Fruit fly (Drosophila melanogaster) whole organism, embryonic: ENCODE data around the gene RhoBTB.

ENCODE experiments used
- Blimp-1 ChIP-seq: fragments of 200-800 bp; sonication (Bioruptor generic); optimal IDR thresholded peaks from 3 replicates; lab custom pipeline; 2018; ENCODE audit warnings: missing biosample characterization, missing genetic modification characterization, mild to moderate bottlenecking, moderate library complexity, missing genetic modification reagents
- CG13624 ChIP-seq: fragments of 200-800 bp; sonication (Bioruptor generic); optimal IDR thresholded peaks from 2 replicates; lab custom pipeline; 2016; ENCODE audit warnings: missing biosample characterization, missing genetic modification characterization
- CG14965 ChIP-seq: fragments of 200-800 bp; sonication (Bioruptor generic); optimal IDR thresholded peaks from 2 replicates; lab custom pipeline; 2016; ENCODE audit warnings: missing biosample characterization, missing genetic modification characterization, borderline replicate concordance
- CG17328 ChIP-seq: fragments of 200-800 bp; sonication (Bioruptor generic); IDR thresholded peaks from 2 replicates; pipeline ENCODE4 v1.3.6; 2022; ENCODE audit warnings: missing biosample characterization, missing genetic modification characterization
- CG17802 ChIP-seq: fragments of 200-800 bp; sonication (Bioruptor generic); optimal IDR thresholded peaks from 2 replicates; lab custom pipeline; 2018; ENCODE audit warnings: missing biosample characterization, mild to moderate bottlenecking, missing genetic modification characterization, moderate library complexity
- CG2199 ChIP-seq: fragments of 200-800 bp; sonication (Bioruptor generic); IDR thresholded peaks from 3 replicates; pipeline ENCODE4 v1.3.6; 2022; ENCODE audit warnings: missing biosample characterization, missing genetic modification characterization
- CG30020 ChIP-seq: fragments of 200-800 bp; optimal IDR thresholded peaks from 2 replicates; lab custom pipeline; 2019; ENCODE audit warnings: missing biosample characterization, mild to moderate bottlenecking, missing genetic modification characterization, moderate library complexity
- CG32772 ChIP-seq: fragments of 200-800 bp; sonication (Bioruptor generic); IDR thresholded peaks from 2 replicates; pipeline ENCODE4 v1.3.6; 2022; ENCODE audit warnings: missing biosample characterization, missing genetic modification characterization
- CG34224 ChIP-seq: fragments of 200-800 bp; sonication (Bioruptor generic); IDR thresholded peaks from 3 replicates; pipeline ENCODE4 v1.3.6; 2022; ENCODE audit warnings: missing biosample characterization, missing genetic modification characterization; ENCODE audit not compliant: partially characterized antibody
- CG7786 ChIP-seq: fragments of 200-800 bp; sonication (Bioruptor generic); optimal IDR thresholded peaks from 2 replicates; lab custom pipeline; 2016; ENCODE audit warnings: missing biosample characterization, missing genetic modification characterization
- CG7839 ChIP-seq: fragments of 200-800 bp; sonication (Bioruptor generic); optimal IDR thresholded peaks from 3 replicates; lab custom pipeline; 2018; ENCODE audit warnings: missing biosample characterization, mild to moderate bottlenecking, missing genetic modification characterization, moderate library complexity
- D ChIP-seq, 2 experiments: fragments of 200-800 bp in 1 of 2; fragments of >200 bp in 1 of 2; sonication (Bioruptor generic) in 1 of 2; optimal IDR thresholded peaks; 2 replicates in 1 of 2; 3 replicates in 1 of 2; lab custom pipeline; 2017; ENCODE audit warnings: mild to moderate bottlenecking in 1 of 2, missing biosample characterization in 1 of 2, missing genetic modification characterization in 1 of 2, missing genetic modification reagents in 1 of 2
- Deaf1 ChIP-seq: fragments of 200-800 bp; optimal IDR thresholded peaks from 3 replicates; lab custom pipeline; 2019; ENCODE audit warnings: missing biosample characterization, mild to moderate bottlenecking, missing genetic modification characterization, moderate library complexity
- Doc3 ChIP-seq: fragments of 200-800 bp; sonication (Bioruptor generic); IDR thresholded peaks from 3 replicates; pipeline ENCODE4 v1.3.6; 2022; ENCODE audit warnings: missing biosample characterization, missing genetic modification characterization; ENCODE audit not compliant: partially characterized antibody
- Dp ChIP-seq: fragments of 200-800 bp; sonication (Bioruptor generic); optimal IDR thresholded peaks from 2 replicates; lab custom pipeline; 2018; ENCODE audit warnings: missing biosample characterization, mild to moderate bottlenecking, missing genetic modification characterization, moderate library complexity
- Elba2 ChIP-seq: fragments of 200-800 bp; sonication (Bioruptor generic); optimal IDR thresholded peaks from 3 replicates; lab custom pipeline; 2016; ENCODE audit warnings: missing biosample characterization, missing genetic modification characterization
- HLHmδ ChIP-seq: fragments of 200-800 bp; sonication (Bioruptor generic); optimal IDR thresholded peaks from 2 replicates; lab custom pipeline; 2018; ENCODE audit warnings: missing biosample characterization, mild to moderate bottlenecking, missing genetic modification characterization, moderate library complexity
- HmgD ChIP-seq: fragments of 200-800 bp; sonication (Bioruptor generic); optimal IDR thresholded peaks from 3 replicates; lab custom pipeline; 2016; ENCODE audit warnings: missing biosample characterization, missing genetic modification characterization
- Med ChIP-seq: fragments of 200-800 bp; sonication (Bioruptor generic); peaks from one replicate; lab custom pipeline; 2016; ENCODE audit warnings: missing biosample characterization, missing genetic modification characterization, mild to moderate bottlenecking, inconsistent platforms, moderate library complexity
- Meics ChIP-seq: fragments of 200-800 bp; sonication (Bioruptor generic); optimal IDR thresholded peaks from 2 replicates; lab custom pipeline; 2017; ENCODE audit warnings: missing biosample characterization, mild to moderate bottlenecking, missing genetic modification characterization
- Sry-β ChIP-seq: fragments of 200-800 bp; sonication (Bioruptor generic); optimal IDR thresholded peaks from 2 replicates; lab custom pipeline; 2018; ENCODE audit warnings: missing biosample characterization, mild to moderate bottlenecking, missing genetic modification characterization, moderate library complexity
- Sry-δ ChIP-seq: fragments of 200-800 bp; sonication (Bioruptor generic); optimal IDR thresholded peaks from 2 replicates; lab custom pipeline; 2016; ENCODE audit warnings: missing biosample characterization, missing genetic modification characterization
- YL-1 ChIP-seq: fragments of 200-800 bp; sonication (Bioruptor generic); optimal IDR thresholded peaks from 3 replicates; lab custom pipeline; 2017; ENCODE audit warnings: missing biosample characterization, mild to moderate bottlenecking, missing genetic modification characterization
- ab ChIP-seq: fragments of 200-800 bp; sonication (Bioruptor generic); optimal IDR thresholded peaks from 2 replicates; lab custom pipeline; 2016; ENCODE audit warnings: missing biosample characterization, missing genetic modification characterization
- caup ChIP-seq: fragments of 200-800 bp; sonication (Bioruptor generic); optimal IDR thresholded peaks from 3 replicates; lab custom pipeline; 2017; ENCODE audit warnings: missing biosample characterization, mild to moderate bottlenecking, missing genetic modification characterization, moderate library complexity; ENCODE audit not compliant: severe bottlenecking
- cg ChIP-seq: fragments of 200-800 bp; sonication (Bioruptor generic); optimal IDR thresholded peaks from 3 replicates; lab custom pipeline; 2019; ENCODE audit warnings: missing biosample characterization, mild to moderate bottlenecking, missing genetic modification characterization, moderate library complexity
- corto ChIP-seq: fragments of 200-800 bp; sonication (Bioruptor generic); optimal IDR thresholded peaks from 2 replicates; lab custom pipeline; 2016; ENCODE audit warnings: missing biosample characterization, mild to moderate bottlenecking, missing genetic modification characterization, moderate library complexity
- croc ChIP-seq: fragments of 200-800 bp; sonication (Bioruptor generic); conservative IDR thresholded peaks from 3 replicates; pipeline ENCODE4 v1.3.6; 2022; ENCODE audit warnings: missing biosample characterization, missing genetic modification characterization
- dpn ChIP-seq, 2 experiments: fragments of 200-800 bp; sonication (Bioruptor generic); optimal IDR thresholded peaks; 3 replicates each; lab custom pipeline; 2016; ENCODE audit warnings: missing biosample characterization in 2 of 2, missing genetic modification characterization in 2 of 2
- eyg ChIP-seq: fragments of 200-800 bp; sonication (Bioruptor generic); optimal IDR thresholded peaks from 3 replicates; lab custom pipeline; 2016; ENCODE audit warnings: missing biosample characterization, missing genetic modification characterization
- ftz-f1 ChIP-seq: fragments of 200-800 bp; sonication (Bioruptor generic); optimal IDR thresholded peaks from 2 replicates; lab custom pipeline; 2016; ENCODE audit warnings: missing biosample characterization, missing genetic modification characterization
- gce ChIP-seq: fragments of 200-800 bp; sonication (Bioruptor generic); IDR thresholded peaks from 3 replicates; pipeline ENCODE4 v1.3.6; 2022; ENCODE audit warnings: missing biosample characterization, missing genetic modification characterization
- grau ChIP-seq: fragments of 200-800 bp; optimal IDR thresholded peaks from 3 replicates; lab custom pipeline; 2019; ENCODE audit warnings: missing biosample characterization, mild to moderate bottlenecking, missing genetic modification characterization, moderate library complexity
- jing ChIP-seq: fragments of 200-800 bp; sonication (Bioruptor generic); optimal IDR thresholded peaks from 2 replicates; lab custom pipeline; 2018; ENCODE audit warnings: missing biosample characterization, mild to moderate bottlenecking, missing genetic modification characterization
- lab ChIP-seq: fragments of 200-800 bp; sonication (Bioruptor generic); optimal IDR thresholded peaks from 3 replicates; lab custom pipeline; 2017; ENCODE audit warnings: missing biosample characterization, missing genetic modification characterization, mild to moderate bottlenecking, moderate library complexity, missing genetic modification reagents
- lov ChIP-seq, 2 experiments: fragments of 200-800 bp in 1 of 2; fragments of >200 bp in 1 of 2; sonication (Bioruptor generic) in 1 of 2; IDR thresholded peaks in 1 of 2; optimal IDR thresholded peaks in 1 of 2; 2 replicates in 1 of 2; 3 replicates in 1 of 2; pipeline versions ENCODE4 v1.3.6 to Lab custom; 2017 to 2022; ENCODE audit warnings: missing biosample characterization in 1 of 2, missing genetic modification characterization in 1 of 2
- mirr ChIP-seq: fragments of 200-800 bp; sonication (Bioruptor generic); optimal IDR thresholded peaks from 3 replicates; lab custom pipeline; 2018; ENCODE audit warnings: missing biosample characterization, mild to moderate bottlenecking, missing genetic modification characterization
- nerfin-1 ChIP-seq: fragments of 200-800 bp; sonication (Bioruptor generic); optimal IDR thresholded peaks from 3 replicates; lab custom pipeline; 2019; ENCODE audit warnings: missing biosample characterization, mild to moderate bottlenecking, missing genetic modification characterization, moderate library complexity
- onecut ChIP-seq: fragments of 200-800 bp; sonication (Bioruptor generic); IDR thresholded peaks from 2 replicates; pipeline ENCODE4 v1.3.6; 2022; ENCODE audit warnings: missing biosample characterization, missing genetic modification characterization
- pho ChIP-seq: fragments of 200-800 bp; sonication (Bioruptor generic); optimal IDR thresholded peaks from 2 replicates; lab custom pipeline; 2016; ENCODE audit warnings: missing biosample characterization, missing genetic modification characterization
- psq ChIP-seq: fragments of 200-800 bp; sonication (Bioruptor generic); optimal IDR thresholded peaks from 2 replicates; lab custom pipeline; 2017; ENCODE audit warnings: missing biosample characterization, missing genetic modification characterization
- ranshi ChIP-seq: fragments of 200-800 bp; sonication (Bioruptor generic); IDR thresholded peaks from 2 replicates; pipeline ENCODE4 v1.3.6; 2022; ENCODE audit warnings: missing biosample characterization, missing genetic modification characterization
- ro ChIP-seq: fragments of 200-800 bp; sonication (Bioruptor generic); IDR thresholded peaks from 2 replicates; pipeline ENCODE4 v1.3.6; 2022; ENCODE audit warnings: missing biosample characterization, missing genetic modification characterization
- run ChIP-seq: fragments of 200-800 bp; sonication (Bioruptor generic); optimal IDR thresholded peaks from 3 replicates; lab custom pipeline; 2018; ENCODE audit warnings: missing biosample characterization, mild to moderate bottlenecking, missing genetic modification characterization
- trh ChIP-seq: fragments of 200-800 bp; sonication (Bioruptor generic); optimal IDR thresholded peaks from 2 replicates; lab custom pipeline; 2016; ENCODE audit warnings: missing biosample characterization, missing genetic modification characterization
- wdn ChIP-seq: fragments of 200-800 bp; sonication (Bioruptor generic); IDR thresholded peaks from 2 replicates; pipeline ENCODE4 v1.3.6; 2022; ENCODE audit warnings: missing biosample characterization, missing genetic modification characterization
- wek ChIP-seq: fragments of 200-800 bp; sonication (Bioruptor generic); optimal IDR thresholded peaks from 3 replicates; lab custom pipeline; 2018; ENCODE audit warnings: missing biosample characterization, mild to moderate bottlenecking, missing genetic modification characterization, moderate library complexity

RhoBTB gene

dm6 chr3L:20401026-20401912 is 25.2 kb downstream of the RhoBTB start, which contains the start of gene trbl (continued):
- TF ChIP-seq CG17802 (tag; lab: Kevin White, UChicago) (no peak), eyg (GFP tag; lab: Kevin White, UChicago) (no peak), ab (no peak), Dp (GFP tag; lab: Kevin White, UChicago) (peak; percentile 55), wdn (no peak), CG2199 (GFP tag; lab: Robert Waterston, UW) (peak; percentile 79; the same call in 1 of the 3 replicates), Sry-β (GFP tag; lab: Kevin White, UChicago) (no peak), Sry-δ (GFP tag; lab: Kevin White, UChicago) (no peak), Med (GFP tag; lab: Kevin White, UChicago) (peak; percentile 83), run (tag; lab: Kevin White, UChicago) (peak; percentile 45), ftz-f1 (GFP tag; lab: Kevin White, UChicago) (peak; percentile 74), nerfin-1 (tag; lab: Kevin White, UChicago) (peak; percentile 100), YL-1 (no peak), CG7786 (GFP tag; lab: Kevin White, UChicago) (no peak), CG32772 (no peak), D (optimal IDR thresholded peaks at IDR 0.05; lab: Kevin White, UChicago) (peak; percentile 22), D (GFP tag; optimal IDR thresholded peaks at IDR 0.05; lab: Kevin White, UChicago) (no peak), CG7839 (tag; lab: Kevin White, UChicago) (peak; percentile 25), CG17328 (GFP tag; lab: Robert Waterston, UW) (no peak), HmgD (GFP tag; lab: Kevin White, UChicago) (peak; percentile 58), Blimp-1 (GFP tag; lab: Kevin White, UChicago) (no peak), Elba2 (GFP tag; lab: Kevin White, UChicago) (no peak), lab (GFP tag; lab: Kevin White, UChicago) (peak; percentile 52), trh (GFP tag; lab: Kevin White, UChicago) (no peak), CG13624 (GFP tag; lab: Kevin White, UChicago) (peak; percentile 69), ranshi (GFP tag; lab: Robert Waterston, UW) (0 out of 2 replicates have a peak, but pooled peaks have one; percentile 7), CG30020 (peak; percentile 20), Deaf1 (tag; lab: Kevin White, UChicago) (peak; percentile 94), croc (GFP tag; lab: Robert Waterston, UW) (no peak), pho (GFP tag; lab: Kevin White, UChicago) (no peak), grau (tag; lab: Kevin White, UChicago) (peak; percentile 35), HLHmδ (GFP tag; lab: Kevin White, UChicago) (peak; percentile 60), corto (GFP tag; lab: Kevin White, UChicago) (no peak), cg (GFP tag; lab: Kevin White, UChicago) (peak; percentile 38), ro (no peak), jing (GFP tag; lab: Kevin White, UChicago) (no peak), caup (GFP tag; lab: Kevin White, UChicago) (peak; percentile 28), CG34224 (GFP tag; lab: Robert Waterston, UW) (peak; percentile 78), wek (GFP tag; lab: Kevin White, UChicago) (peak; percentile 27), CG14965 (GFP tag; lab: Kevin White, UChicago) (no peak), mirr (GFP tag; lab: Kevin White, UChicago) (peak; percentile 54), psq (peak; percentile 83), lov (optimal IDR thresholded peaks at IDR 0.05; lab: Kevin White, UChicago) (no peak), lov (GFP tag; IDR thresholded peaks at IDR 0.05; lab: Robert Waterston, UW) (0 out of 3 replicates have a peak, but pooled peaks have one; percentile 66), gce (GFP tag; lab: Robert Waterston, UW) (no peak), onecut (GFP tag; lab: Robert Waterston, UW) (peak; percentile 27; the same call in 1 of the 2 replicates), Doc3 (GFP tag; lab: Robert Waterston, UW) (peak; percentile 37; the same call in 1 of the 3 replicates), dpn (GFP tag; optimal IDR thresholded peaks at IDR 0.05; lab: Kevin White, UChicago) (no peak), Meics (GFP tag; lab: Kevin White, UChicago) (peak; percentile 19)
